Worm (Caenorhabditis elegans) whole organism, young adult: Measurements from ENCODE around the gene hrg-4.

Experiments
- T26A5.8 ChIP-seq: sonication (generic microtip); optimal IDR thresholded peaks from 2 replicates; lab custom pipeline; 2016; ENCODE audit warnings: missing genetic modification characterization, missing compliant biosample characterization
- bed-2 ChIP-seq: fragments of 200-800 bp; sonication (Bioruptor generic); IDR thresholded peaks from 2 replicates; pipeline ENCODE4 v1.3.6; 2022; ENCODE audit warnings: missing genetic modification reagents, missing genetic modification characterization, missing compliant biosample characterization
- nhr-80 ChIP-seq: sonication (generic microtip); optimal IDR thresholded peaks from 2 replicates; lab custom pipeline; 2016; ENCODE audit warnings: missing genetic modification characterization, missing compliant biosample characterization
- unc-62 ChIP-seq: fragments of 150-350 bp; optimal IDR thresholded peaks from 2 replicates; lab custom pipeline; 2014; ENCODE audit warnings: missing biosample characterization, missing genetic modification reagents, missing genetic modification characterization

ce11 chrIV:11067003-11067402, 36.2 kb upstream of the hrg-4 start, which contains the start of gene ttr-17:
- TF ChIP-seq unc-62 (GFP tag; lab: Kevin White, UChicago) (no peak), bed-2 (GFP tag; lab: Robert Waterston, UW) (no peak), T26A5.8 (no peak), nhr-80 (tag; lab: Kevin White, UChicago) (no peak)
